Worm (Caenorhabditis elegans): ENCODE results near the gene jmjd-1.2.

The jmjd-1.2 gene

DNA sequence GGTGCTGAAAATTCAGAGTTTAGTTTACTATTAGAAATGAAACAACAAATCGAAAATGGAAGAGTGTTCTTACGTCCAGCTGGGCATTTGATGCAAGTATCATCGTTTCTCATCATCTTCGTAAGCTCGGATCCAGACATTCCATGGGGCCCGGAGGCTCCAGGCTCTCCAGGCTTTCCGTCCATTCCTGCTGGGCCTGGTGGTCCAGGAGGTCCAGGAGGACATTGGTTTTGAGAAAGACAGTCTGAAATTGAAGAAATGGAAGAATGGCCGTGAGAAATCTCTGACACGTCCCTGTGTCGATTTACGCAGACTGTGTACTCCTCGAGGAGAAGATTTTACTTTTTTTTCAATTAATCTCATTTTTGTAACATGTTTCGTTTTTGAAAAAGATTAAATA is 4.4 kb upstream of the jmjd-1.2 start:
- TF ChIP-seq B0336.3 (GFP tag; IDR thresholded peaks at IDR 0.05): no peak
- peak; percentile 5; the same call in 1 of the 2 replicates for TF ChIP-seq zfh-2 (GFP tag; conservative IDR thresholded peaks at IDR 0.05)
- no peak for TF ChIP-seq B0261.1 (tag; optimal IDR thresholded peaks at IDR 0.05)
- TF ChIP-seq madf-3 (GFP tag; IDR thresholded peaks at IDR 0.05): no peak
- TF ChIP-seq nhr-27 (tag; optimal IDR thresholded peaks at IDR 0.05): no peak
- no peak for TF ChIP-seq bed-2 (GFP tag; IDR thresholded peaks at IDR 0.05)

DNA sequence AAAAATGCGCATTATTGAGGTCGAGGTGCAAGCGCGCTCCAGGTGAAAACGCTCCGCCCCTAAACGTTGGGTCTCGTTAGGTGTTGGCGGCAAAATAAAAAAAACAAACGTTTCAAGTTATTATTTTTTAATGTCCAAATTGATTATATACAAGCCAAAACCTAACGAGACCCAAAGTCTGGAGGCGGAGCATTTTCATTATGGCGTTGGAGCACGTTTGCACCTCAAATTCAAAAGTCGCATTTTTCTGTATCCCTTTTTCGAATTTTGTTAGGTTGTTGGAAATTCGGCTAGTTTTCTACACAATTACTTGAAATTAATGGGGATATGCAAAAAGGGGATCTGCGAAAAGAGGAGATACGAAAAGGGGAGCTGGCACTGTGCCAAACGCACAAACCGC is 2.9 kb upstream of the jmjd-1.2 start, which contains the start of gene col-111:
TSS of gene col-111 (minus strand) at position 101 of the 400 bp plus-strand sequence.
- TF ChIP-seq attf-5 (GFP tag; optimal IDR thresholded peaks at IDR 0.05) (no peak), zfh-2 (GFP tag; conservative IDR thresholded peaks at IDR 0.05) (no peak)

DNA sequence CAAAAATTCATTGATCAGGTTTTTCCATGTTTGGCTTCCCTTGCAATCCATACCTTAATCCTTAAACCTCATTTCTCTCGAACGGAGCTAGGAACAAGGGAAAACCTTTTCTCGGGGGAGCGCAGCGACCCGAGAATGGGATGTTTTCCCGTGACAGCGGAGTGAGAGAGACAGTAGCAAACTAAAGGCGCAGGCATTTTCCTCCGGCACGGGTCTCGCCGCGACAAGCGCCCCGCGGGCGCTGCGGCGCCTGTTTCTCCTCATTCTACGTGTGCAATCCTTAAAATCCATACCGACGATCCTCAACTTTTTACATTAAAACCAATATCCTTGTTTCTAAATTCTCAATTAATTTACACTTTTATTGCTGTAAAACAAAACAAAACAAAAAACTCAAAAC is 2.1 kb upstream of the jmjd-1.2 start:
- 0 out of 2 replicates have a peak, but pooled peaks have one; percentile 10 for TF ChIP-seq ceh-100 (GFP tag; IDR thresholded peaks at IDR 0.05)
- peak; percentile 51; the same call in 1 of the 2 replicates for TF ChIP-seq egrh-3 (GFP tag; IDR thresholded peaks at IDR 0.05)
- peak; percentile 70 for TF ChIP-seq F33H1.4 (GFP tag; IDR thresholded peaks at IDR 0.05)
- TF ChIP-seq ztf-25 (GFP tag; IDR thresholded peaks at IDR 0.05): 0 out of 2 replicates have a peak, but pooled peaks have one; percentile 52
- TF ChIP-seq zfh-2 (GFP tag; conservative IDR thresholded peaks at IDR 0.05): peak; percentile 50
- TF ChIP-seq ceh-91 (GFP tag; IDR thresholded peaks at IDR 0.05): peak; percentile 9; the same call in 1 of the 2 replicates
- peak; percentile 37; the same call in 1 of the 2 replicates for TF ChIP-seq hsf-1 (GFP tag; IDR thresholded peaks at IDR 0.05)
- TF ChIP-seq lsl-1 (GFP tag; optimal IDR thresholded peaks at IDR 0.05): peak; percentile 23
- peak; percentile 53; the same call in 1 of the 2 replicates for TF ChIP-seq C17E4.6 (GFP tag; IDR thresholded peaks at IDR 0.05)
- TF ChIP-seq F37B4.10 (GFP tag; IDR thresholded peaks at IDR 0.05): 0 out of 2 replicates have a peak, but pooled peaks have one; percentile 84
- peak; percentile 24; the same call in 1 of the 2 replicates for TF ChIP-seq madf-6 (GFP tag; IDR thresholded peaks at IDR 0.05)

DNA sequence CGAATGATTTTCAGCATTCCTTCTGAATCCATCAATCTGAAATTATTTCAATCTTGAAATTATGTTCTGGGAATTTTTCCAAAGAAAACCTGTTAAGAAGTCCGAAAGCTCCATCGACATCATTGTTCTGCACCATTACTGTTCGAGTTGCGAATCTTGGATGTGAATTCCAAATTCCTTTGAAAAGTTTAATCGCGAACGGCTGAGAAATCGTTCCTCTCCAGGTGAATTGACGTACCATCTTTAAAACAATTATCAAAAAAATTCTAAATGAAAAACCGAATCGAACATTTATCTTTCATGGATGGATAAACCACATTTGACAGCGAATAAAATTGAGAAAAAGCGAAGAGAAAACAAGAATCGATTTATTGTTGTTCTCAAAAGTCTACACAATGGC is 1.5 kb upstream of the jmjd-1.2 start, which contains the start of gene mrps-21:
TSS of gene mrps-21 (minus strand) at position 241 of the 400 bp plus-strand sequence.
- no peak for TF ChIP-seq F10E7.11 (tag; optimal IDR thresholded peaks at IDR 0.05)
- TF ChIP-seq let-607 (tag; optimal IDR thresholded peaks at IDR 0.05): no peak
- no peak for TF ChIP-seq B0019.2 (GFP tag; conservative IDR thresholded peaks at IDR 0.05)
- TF ChIP-seq die-1 (tag; optimal IDR thresholded peaks at IDR 0.05): no peak
- no peak for TF ChIP-seq xnd-1 (tag; optimal IDR thresholded peaks at IDR 0.05)
- TF ChIP-seq tbx-9 (tag; optimal IDR thresholded peaks at IDR 0.05; ENCODE audit: borderline replicate concordance): no peak
- TF ChIP-seq ceh-27 (GFP tag; optimal IDR thresholded peaks at IDR 0.05): no peak
- peak; percentile 16 for TF ChIP-seq snpc-3.4 (tag; optimal IDR thresholded peaks at IDR 0.05)
- no peak for TF ChIP-seq nhr-179 (tag; optimal IDR thresholded peaks at IDR 0.05)
- peak; percentile 60 for TF ChIP-seq ceh-100 (GFP tag; IDR thresholded peaks at IDR 0.05)
- no peak for TF ChIP-seq Y79H2A.3 (GFP tag; conservative IDR thresholded peaks at IDR 0.05)
- no peak for TF ChIP-seq ztf-26 (tag; optimal IDR thresholded peaks at IDR 0.05)
- peak; percentile 41; the same call in 1 of the 2 replicates for TF ChIP-seq madf-6 (GFP tag; IDR thresholded peaks at IDR 0.05)
- no peak for TF ChIP-seq zfh-2 (GFP tag; conservative IDR thresholded peaks at IDR 0.05)
- peak; percentile 1 for TF ChIP-seq snpc-4 (GFP tag; optimal IDR thresholded peaks at IDR 0.05)
- no peak for TF ChIP-seq snpc-4 (tag; optimal IDR thresholded peaks at IDR 0.05)
- TF ChIP-seq egl-44 (GFP tag; IDR thresholded peaks at IDR 0.05): no peak
- TF ChIP-seq lin-40 (tag; optimal IDR thresholded peaks at IDR 0.05): no peak
- TF ChIP-seq Y53G8AR.9 (GFP tag; conservative IDR thresholded peaks at IDR 0.05): 0 out of 2 replicates have a peak, but pooled peaks have one; percentile 35
- TF ChIP-seq ama-1 (optimal IDR thresholded peaks at IDR 0.05): peak; percentile 16
- no peak for TF ChIP-seq ama-1 (GFP tag; optimal IDR thresholded peaks at IDR 0.05)
- 0 out of 2 replicates have a peak, but pooled peaks have one; percentile 31 for TF ChIP-seq nfyb-1 (GFP tag; IDR thresholded peaks at IDR 0.05)

Data from whole organism, young adult.